Fruit fly (Drosophila melanogaster) whole organism, adult: ENCODE results near the gene Reck.
A peak's percentile ranks its signal among the peaks of the same experiment; 100 is the strongest.

Source experiments
- CG11617 ChIP-seq: fragments of 200-800 bp; sonication (Bioruptor generic); optimal IDR thresholded peaks from 2 replicates; lab custom pipeline; 2017; ENCODE audit warnings: mild to moderate bottlenecking, missing biosample characterization, missing genetic modification reagents, missing genetic modification characterization
- CG12768 ChIP-seq: fragments of 200-800 bp; sonication (Bioruptor generic); optimal IDR thresholded peaks from 2 replicates; lab custom pipeline; 2017; ENCODE audit warnings: missing biosample characterization, missing genetic modification characterization, mild to moderate bottlenecking, moderate library complexity, missing genetic modification reagents
- CG14711 ChIP-seq: fragments of 200-800 bp; sonication (Bioruptor generic); optimal IDR thresholded peaks from 2 replicates; lab custom pipeline; 2018; ENCODE audit warnings: missing biosample characterization, mild to moderate bottlenecking, missing genetic modification characterization, moderate library complexity
- CG1620 ChIP-seq: fragments of 200-800 bp; sonication (Bioruptor generic); optimal IDR thresholded peaks from 2 replicates; lab custom pipeline; 2016; ENCODE audit warnings: missing biosample characterization, missing genetic modification characterization
- CG33017 ChIP-seq: fragments of 200-800 bp; sonication (Bioruptor generic); optimal IDR thresholded peaks from 2 replicates; lab custom pipeline; 2018; ENCODE audit warnings: missing biosample characterization, mild to moderate bottlenecking, missing genetic modification characterization, moderate library complexity
- CG5204 ChIP-seq: fragments of 200-800 bp; sonication (Bioruptor generic); optimal IDR thresholded peaks from 2 replicates; lab custom pipeline; 2016; ENCODE audit warnings: missing biosample characterization, missing genetic modification characterization
- CG7045 ChIP-seq: fragments of 200-800 bp; sonication (Bioruptor generic); optimal IDR thresholded peaks from 2 replicates; lab custom pipeline; 2017; ENCODE audit warnings: missing biosample characterization, mild to moderate bottlenecking, missing genetic modification characterization
- CG7101 ChIP-seq: fragments of 200-800 bp; sonication (Bioruptor generic); optimal IDR thresholded peaks from 2 replicates; lab custom pipeline; 2018; ENCODE audit warnings: missing biosample characterization, mild to moderate bottlenecking, missing genetic modification characterization, moderate library complexity
- Clk ChIP-seq: fragments of 200-800 bp; sonication (Bioruptor generic); optimal IDR thresholded peaks from 2 replicates; lab custom pipeline; 2017; ENCODE audit warnings: missing biosample characterization, missing genetic modification characterization
- Crg-1 ChIP-seq: fragments of 200-800 bp; sonication (Bioruptor generic); optimal IDR thresholded peaks from 2 replicates; lab custom pipeline; 2016; ENCODE audit warnings: missing biosample characterization, missing genetic modification characterization
- Hr96 ChIP-seq: fragments of 200-800 bp; sonication (Bioruptor generic); optimal IDR thresholded peaks from 2 replicates; lab custom pipeline; 2016; ENCODE audit warnings: missing biosample characterization, missing genetic modification characterization
- Mnt ChIP-seq: fragments of 200-800 bp; sonication (Bioruptor generic); optimal IDR thresholded peaks from 2 replicates; lab custom pipeline; 2016; ENCODE audit warnings: missing biosample characterization, mild to moderate bottlenecking, missing genetic modification characterization
- bab1 ChIP-seq: fragments of 200-800 bp; sonication (Bioruptor generic); optimal IDR thresholded peaks from 3 replicates; lab custom pipeline; 2019; ENCODE audit warnings: missing biosample characterization, mild to moderate bottlenecking, missing genetic modification characterization, moderate library complexity
- cic ChIP-seq: fragments of 200-800 bp; sonication (Bioruptor generic); optimal IDR thresholded peaks from 2 replicates; lab custom pipeline; 2017; ENCODE audit warnings: missing biosample characterization, mild to moderate bottlenecking, missing genetic modification characterization, moderate library complexity
- cnc ChIP-seq, 2 experiments: fragments of >200 bp; optimal IDR thresholded peaks; 2 replicates each; lab custom pipeline; 2017
- kay ChIP-seq: fragments of 200-800 bp; sonication (Bioruptor generic); peaks from one replicate; lab custom pipeline; 2016; ENCODE audit warnings: missing biosample characterization, missing genetic modification characterization, borderline replicate concordance
- ovo ChIP-seq: fragments of 200-800 bp; sonication (Bioruptor generic); optimal IDR thresholded peaks from 2 replicates; lab custom pipeline; 2016; ENCODE audit warnings: missing biosample characterization, missing genetic modification characterization
- pad ChIP-seq: fragments of 200-800 bp; sonication (Bioruptor generic); optimal IDR thresholded peaks from 3 replicates; lab custom pipeline; 2017; ENCODE audit warnings: missing biosample characterization, missing genetic modification characterization, mild to moderate bottlenecking, moderate library complexity, missing genetic modification reagents
- tj ChIP-seq: fragments of 200-800 bp; sonication (Bioruptor generic); optimal IDR thresholded peaks from 3 replicates; lab custom pipeline; 2017; ENCODE audit warnings: missing biosample characterization, mild to moderate bottlenecking, missing genetic modification characterization, moderate library complexity
- toe ChIP-seq: fragments of 200-800 bp; sonication (Bioruptor generic); optimal IDR thresholded peaks from 2 replicates; lab custom pipeline; 2016; ENCODE audit warnings: missing biosample characterization, missing genetic modification characterization

Gene Reck

DNA sequence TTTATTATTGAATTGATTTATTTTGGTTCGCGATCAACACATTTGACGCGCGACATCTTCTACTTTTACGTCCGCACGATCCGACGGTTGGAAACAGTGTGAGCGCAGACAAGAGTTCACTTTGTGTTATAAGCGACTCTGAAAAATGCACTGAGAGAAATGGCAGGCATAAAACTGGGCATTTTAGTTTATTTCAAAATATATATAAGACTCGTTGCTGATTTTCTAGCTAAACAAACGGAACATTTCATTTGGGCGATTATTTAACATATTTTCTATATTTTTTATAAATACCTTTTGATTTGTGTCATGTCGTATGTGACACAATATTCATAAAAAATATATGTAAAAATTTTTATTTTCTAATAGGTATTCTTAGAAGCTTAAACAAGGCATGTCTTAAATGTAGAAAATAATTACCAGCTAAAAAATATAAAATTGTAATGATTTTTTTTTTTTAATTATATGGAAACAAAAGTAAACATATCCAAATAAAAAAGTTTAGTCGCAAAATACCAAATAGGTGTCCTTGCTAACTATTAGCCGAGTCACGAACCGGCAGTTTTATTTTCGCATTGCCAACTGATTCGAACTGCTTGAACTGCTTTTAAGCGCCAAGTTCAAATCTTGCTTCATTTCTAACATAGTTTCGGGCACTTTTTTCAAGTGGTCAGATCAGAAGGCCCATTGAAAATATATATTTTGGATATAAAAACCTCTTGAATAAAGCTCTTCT is at the start of gene Reck:
Gene Reck, minus strand, starts transcription at position 106 of the 736 bp plus-strand sequence.
- TF ChIP-seq CG11617 (GFP tag; lab: Kevin White, UChicago) (no peak), CG12768 (GFP tag; lab: Kevin White, UChicago) (peak; percentile 46)

DNA sequence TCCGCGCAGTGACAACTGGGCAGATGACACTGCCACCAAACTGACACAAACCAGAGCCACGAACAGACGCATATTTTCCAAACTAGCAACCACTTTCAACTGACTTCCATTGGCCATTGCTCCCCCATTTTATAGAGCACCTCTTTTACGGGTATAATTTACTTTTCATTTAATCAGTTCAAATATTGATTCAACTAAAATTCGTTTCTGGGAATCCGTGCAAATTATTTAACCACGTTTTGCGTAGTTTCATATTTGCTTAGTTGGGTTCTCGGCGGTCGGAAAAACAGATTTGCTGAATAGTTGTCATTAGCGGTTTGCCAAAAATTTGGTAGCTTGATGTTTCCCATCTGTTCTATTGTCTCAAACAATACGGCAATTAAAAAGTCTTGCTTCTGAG is 47.7 kb upstream of the Reck start, which contains the start of gene CG13460:
Gene CG13460, minus strand, starts transcription at position 101 of the 400 bp plus-strand sequence.
- TF ChIP-seq CG11617 (GFP tag; lab: Kevin White, UChicago) (no peak), toe (GFP tag; lab: Kevin White, UChicago) (no peak), CG7045 (GFP tag; lab: Kevin White, UChicago) (no peak), tj (GFP tag; lab: Kevin White, UChicago) (no peak), kay (no peak), Clk (no peak), CG14711 (tag; lab: Kevin White, UChicago) (no peak), ovo (GFP tag; lab: Kevin White, UChicago) (no peak), CG12768 (GFP tag; lab: Kevin White, UChicago) (no peak), CG7101 (no peak), cnc (optimal IDR thresholded peaks at IDR 0.05; lab: Kevin White, UChicago) (no peak), CG5204 (GFP tag; lab: Kevin White, UChicago) (no peak), Hr96 (no peak), CG33017 (tag; lab: Kevin White, UChicago) (no peak)

DNA sequence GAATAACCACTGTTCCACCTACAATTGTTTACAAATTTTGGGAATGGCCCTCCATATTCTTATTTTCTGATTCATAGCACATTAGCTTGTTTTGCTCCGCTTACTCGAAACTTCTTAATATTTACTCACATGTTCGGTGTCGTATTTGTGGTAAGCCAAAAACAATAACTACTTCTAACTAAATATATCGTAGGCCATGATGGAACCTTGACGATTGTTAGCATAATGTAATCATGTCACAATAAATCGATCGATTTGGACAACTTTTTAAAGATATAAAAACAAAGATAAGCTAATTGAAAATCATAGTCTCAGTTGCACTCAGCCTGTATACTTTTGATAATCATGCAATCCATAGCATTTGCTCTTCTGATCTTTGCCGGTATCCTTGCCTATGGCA is 40.6 kb upstream of the Reck start, which contains the start of gene EAChm:
Gene EAChm, plus strand, starts transcription at position 301 of the 400 bp plus-strand sequence.
- TF ChIP-seq CG1620 (no peak), CG14711 (tag; lab: Kevin White, UChicago) (no peak), kay (no peak), Hr96 (no peak), CG12768 (GFP tag; lab: Kevin White, UChicago) (no peak), bab1 (GFP tag; lab: Kevin White, UChicago) (no peak), cnc (optimal IDR thresholded peaks at IDR 0.05; lab: Kevin White, UChicago) (no peak), Mnt (GFP tag; lab: Kevin White, UChicago) (no peak), Crg-1 (no peak), ovo (GFP tag; lab: Kevin White, UChicago) (no peak), CG33017 (tag; lab: Kevin White, UChicago) (no peak), CG5204 (GFP tag; lab: Kevin White, UChicago) (no peak), pad (GFP tag; lab: Kevin White, UChicago) (no peak), toe (GFP tag; lab: Kevin White, UChicago) (no peak), CG7101 (no peak), CG11617 (GFP tag; lab: Kevin White, UChicago) (no peak), tj (GFP tag; lab: Kevin White, UChicago) (no peak), CG7045 (GFP tag; lab: Kevin White, UChicago) (no peak), Clk (no peak), cic (GFP tag; lab: Kevin White, UChicago) (no peak)

DNA sequence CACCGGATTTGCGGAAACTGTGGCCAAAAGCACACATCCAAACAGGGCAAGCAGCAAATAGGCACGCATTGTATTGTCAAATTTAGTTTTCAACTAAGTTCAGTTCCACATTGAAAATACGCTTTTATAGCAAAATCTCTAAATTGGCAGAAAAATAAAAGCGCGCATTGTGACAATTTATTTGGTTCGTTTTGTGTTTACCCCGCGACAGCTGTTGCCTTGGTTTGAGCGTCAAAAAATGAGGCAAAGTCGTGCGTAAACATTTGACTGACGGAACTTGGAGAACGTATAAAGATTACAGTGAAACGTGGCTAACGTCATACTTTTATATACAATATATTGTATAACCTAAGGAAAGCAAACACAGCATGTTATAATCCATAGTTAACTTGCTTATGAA is 40.2 kb upstream of the Reck start, which contains the start of gene CG18649:
Gene CG18649, minus strand, starts transcription at position 101 of the 400 bp plus-strand sequence.
- TF ChIP-seq CG7045 (GFP tag; lab: Kevin White, UChicago) (no peak), tj (GFP tag; lab: Kevin White, UChicago) (no peak), Clk (no peak), toe (GFP tag; lab: Kevin White, UChicago) (no peak), cic (GFP tag; lab: Kevin White, UChicago) (no peak), cnc (optimal IDR thresholded peaks at IDR 0.05; lab: Kevin White, UChicago) (no peak), CG5204 (GFP tag; lab: Kevin White, UChicago) (no peak), CG1620 (no peak), CG7101 (no peak), bab1 (GFP tag; lab: Kevin White, UChicago) (no peak)

DNA sequence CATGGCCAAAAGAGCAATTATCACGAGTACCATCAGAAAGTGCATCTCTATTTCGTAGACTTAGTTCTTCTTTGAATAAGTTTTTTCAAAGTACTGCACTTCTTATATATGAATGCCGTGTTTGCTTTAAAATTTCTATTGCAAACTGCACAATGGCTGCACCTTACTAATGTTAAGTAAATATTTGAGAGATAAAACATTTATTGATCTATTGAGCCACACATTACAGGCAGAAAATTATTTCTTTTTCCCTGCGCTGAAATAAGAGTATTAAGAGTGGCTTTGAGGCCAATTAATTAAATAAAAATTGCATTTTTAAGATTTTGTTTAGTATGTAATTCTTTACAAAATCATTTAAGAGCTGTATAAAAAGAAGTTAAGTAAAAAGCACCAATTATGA is 39.4 kb upstream of the Reck start, which contains the start of gene CG43680:
Gene CG43680, minus strand, starts transcription at position 101 of the 400 bp plus-strand sequence.
- TF ChIP-seq CG33017 (tag; lab: Kevin White, UChicago), result no peak
- no peak for TF ChIP-seq pad (GFP tag; lab: Kevin White, UChicago)
- no peak for TF ChIP-seq Hr96
- no peak for TF ChIP-seq CG12768 (GFP tag; lab: Kevin White, UChicago)
- no peak for TF ChIP-seq Clk
- TF ChIP-seq bab1 (GFP tag; lab: Kevin White, UChicago), result no peak
- no peak for TF ChIP-seq cnc (optimal IDR thresholded peaks at IDR 0.05; lab: Kevin White, UChicago)
- no peak for TF ChIP-seq CG5204 (GFP tag; lab: Kevin White, UChicago)
- no peak for TF ChIP-seq CG11617 (GFP tag; lab: Kevin White, UChicago)
- TF ChIP-seq Mnt (GFP tag; lab: Kevin White, UChicago), result no peak
- no peak for TF ChIP-seq CG7045 (GFP tag; lab: Kevin White, UChicago)
- TF ChIP-seq CG7101, result no peak
- no peak for TF ChIP-seq tj (GFP tag; lab: Kevin White, UChicago)
- TF ChIP-seq CG1620, result no peak

DNA sequence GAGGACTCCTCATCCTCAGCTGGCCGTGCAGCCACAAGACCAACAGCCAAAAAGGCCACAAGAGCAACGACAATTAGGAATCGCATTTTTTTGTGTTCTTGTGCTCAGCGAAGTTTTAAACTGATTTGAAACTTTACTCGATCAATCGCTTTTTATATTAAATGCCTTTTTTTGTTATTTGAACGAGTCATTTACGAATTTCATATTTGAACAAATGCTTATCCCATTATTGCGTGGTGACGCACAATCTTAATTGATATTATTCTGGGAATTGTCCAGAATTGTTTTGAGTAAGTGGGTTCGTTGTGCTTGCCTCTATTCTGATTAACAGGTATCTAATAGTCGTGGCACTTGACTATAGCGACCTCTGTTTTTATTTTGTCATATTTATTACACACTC is 38.5 kb upstream of the Reck start, which contains the start of gene CG13461:
Gene CG13461, minus strand, starts transcription at position 101 of the 400 bp plus-strand sequence.
- TF ChIP-seq Clk (no peak), CG7045 (GFP tag; lab: Kevin White, UChicago) (no peak), CG5204 (GFP tag; lab: Kevin White, UChicago) (no peak), Crg-1 (no peak), CG11617 (GFP tag; lab: Kevin White, UChicago) (no peak), cnc (optimal IDR thresholded peaks at IDR 0.05; lab: Kevin White, UChicago) (no peak)
